Fruit fly (Drosophila melanogaster) whole organism, embryonic: Measurements from ENCODE around the gene Ankle2.
A peak's percentile ranks its signal among the peaks of the same experiment; 100 is the strongest.

Experiments
- Atf3 ChIP-seq: fragments of 200-800 bp; sonication (Bioruptor generic); optimal IDR thresholded peaks from 3 replicates; lab custom pipeline; 2016; ENCODE audit warnings: missing biosample characterization, missing genetic modification characterization
- B-H2 ChIP-seq: fragments of 200-800 bp; sonication (Bioruptor generic); optimal IDR thresholded peaks from 2 replicates; lab custom pipeline; 2018; ENCODE audit warnings: missing biosample characterization, mild to moderate bottlenecking, missing genetic modification characterization
- BEAF-32 ChIP-seq: fragments of 200-800 bp; sonication (Bioruptor generic); optimal IDR thresholded peaks from 3 replicates; lab custom pipeline; 2017; ENCODE audit warnings: missing biosample characterization, missing genetic modification characterization, mild to moderate bottlenecking, moderate library complexity, missing genetic modification reagents
- CG10267 ChIP-seq: fragments of 200-800 bp; sonication (Bioruptor generic); optimal IDR thresholded peaks from 2 replicates; lab custom pipeline; 2018; ENCODE audit warnings: missing biosample characterization, mild to moderate bottlenecking, missing genetic modification characterization, moderate library complexity
- CG10321 ChIP-seq: fragments of 200-800 bp; sonication (Bioruptor generic); IDR thresholded peaks from 2 replicates; pipeline ENCODE4 v1.3.6; 2022; ENCODE audit warnings: missing biosample characterization, missing genetic modification characterization
- CG10431 ChIP-seq: fragments of 200-800 bp; sonication (Bioruptor generic); optimal IDR thresholded peaks from 3 replicates; lab custom pipeline; 2018; ENCODE audit warnings: missing biosample characterization, mild to moderate bottlenecking, missing genetic modification characterization
- CG10565 ChIP-seq: fragments of 200-800 bp; sonication (Bioruptor generic); optimal IDR thresholded peaks from 3 replicates; lab custom pipeline; 2016; ENCODE audit warnings: missing biosample characterization, mild to moderate bottlenecking, missing genetic modification characterization
- CG11085 ChIP-seq: fragments of 200-800 bp; sonication (Bioruptor generic); IDR thresholded peaks from 2 replicates; pipeline ENCODE4 v1.3.6; 2022; ENCODE audit warnings: missing biosample characterization, missing genetic modification characterization
- CG11093 ChIP-seq: fragments of 200-800 bp; sonication (Bioruptor generic); IDR thresholded peaks from 3 replicates; pipeline ENCODE4 v1.3.6; 2022; ENCODE audit warnings: missing biosample characterization, missing genetic modification characterization
- CG11456 ChIP-seq: fragments of 200-800 bp; sonication (Bioruptor generic); IDR thresholded peaks from 3 replicates; pipeline ENCODE4 v1.3.6; 2022; ENCODE audit warnings: missing biosample characterization, missing genetic modification characterization
- CG11695 ChIP-seq: fragments of 200-800 bp; sonication (Bioruptor generic); IDR thresholded peaks from 3 replicates; pipeline ENCODE4 v1.3.6; 2022; ENCODE audit warnings: missing biosample characterization, missing genetic modification characterization
- CG12219 ChIP-seq: fragments of 200-800 bp; sonication (Bioruptor generic); optimal IDR thresholded peaks from 3 replicates; lab custom pipeline; 2018; ENCODE audit warnings: missing biosample characterization, mild to moderate bottlenecking, missing genetic modification characterization
- CG12659 ChIP-seq: fragments of 200-800 bp; sonication (Bioruptor generic); optimal IDR thresholded peaks from 3 replicates; lab custom pipeline; 2017; ENCODE audit warnings: mild to moderate bottlenecking, missing biosample characterization, missing genetic modification reagents, missing genetic modification characterization
- CG13296 ChIP-seq: fragments of 200-800 bp; sonication (Bioruptor generic); optimal IDR thresholded peaks from 3 replicates; lab custom pipeline; 2018; ENCODE audit warnings: missing biosample characterization, mild to moderate bottlenecking, missing genetic modification characterization
- CG13894 ChIP-seq: fragments of 200-800 bp; sonication (Bioruptor generic); optimal IDR thresholded peaks from 3 replicates; lab custom pipeline; 2018; ENCODE audit warnings: missing biosample characterization, mild to moderate bottlenecking, missing genetic modification characterization, moderate library complexity
- CG14014 ChIP-seq: fragments of 200-800 bp; sonication (Bioruptor generic); IDR thresholded peaks from 2 replicates; pipeline ENCODE4 v1.3.6; 2022; ENCODE audit warnings: missing biosample characterization, missing genetic modification characterization
- CG14050 ChIP-seq: fragments of 200-800 bp; sonication (Bioruptor generic); IDR thresholded peaks from 3 replicates; pipeline ENCODE4 v1.3.6; 2022; ENCODE audit warnings: missing biosample characterization, missing genetic modification characterization
- CG14860 ChIP-seq: fragments of 200-800 bp; sonication (Bioruptor generic); IDR thresholded peaks from 3 replicates; pipeline ENCODE4 v1.3.6; 2022; ENCODE audit warnings: missing biosample characterization, missing genetic modification characterization; ENCODE audit not compliant: partially characterized antibody
- CG2875 ChIP-seq: fragments of 200-800 bp; sonication (Bioruptor generic); optimal IDR thresholded peaks from 2 replicates; lab custom pipeline; 2017; ENCODE audit warnings: missing biosample characterization, mild to moderate bottlenecking, missing genetic modification characterization, missing genetic modification reagents
- CG30431 ChIP-seq: fragments of 200-800 bp; sonication (Bioruptor generic); optimal IDR thresholded peaks from 2 replicates; lab custom pipeline; 2017; ENCODE audit warnings: missing biosample characterization, missing genetic modification characterization
- CG32772 ChIP-seq: fragments of 200-800 bp; sonication (Bioruptor generic); IDR thresholded peaks from 2 replicates; pipeline ENCODE4 v1.3.6; 2022; ENCODE audit warnings: missing biosample characterization, missing genetic modification characterization
- CG4730 ChIP-seq: fragments of 200-800 bp; sonication (Bioruptor generic); IDR thresholded peaks from 2 replicates; pipeline ENCODE4 v1.3.6; 2022; ENCODE audit warnings: missing biosample characterization, missing genetic modification characterization
- CG6272 ChIP-seq: fragments of 200-800 bp; sonication (Bioruptor generic); IDR thresholded peaks from 2 replicates; pipeline ENCODE4 v1.3.6; 2022; ENCODE audit warnings: missing biosample characterization, missing genetic modification characterization
- CG8765 ChIP-seq: fragments of 200-800 bp; sonication (Bioruptor generic); IDR thresholded peaks from 2 replicates; pipeline ENCODE4 v1.3.6; 2022; ENCODE audit warnings: missing biosample characterization, missing genetic modification characterization
- CG9609 ChIP-seq: fragments of 200-800 bp; sonication (Bioruptor generic); optimal IDR thresholded peaks from 3 replicates; lab custom pipeline; 2016; ENCODE audit warnings: missing biosample characterization, missing genetic modification characterization
- CG9727 ChIP-seq: fragments of 200-800 bp; sonication (Bioruptor generic); optimal IDR thresholded peaks from 3 replicates; lab custom pipeline; 2017; ENCODE audit warnings: missing biosample characterization, mild to moderate bottlenecking, missing genetic modification characterization
- CrebB ChIP-seq: fragments of 200-800 bp; sonication (Bioruptor generic); optimal IDR thresholded peaks from 3 replicates; lab custom pipeline; 2018; ENCODE audit warnings: missing biosample characterization, mild to moderate bottlenecking, missing genetic modification characterization
- D19A ChIP-seq: fragments of 200-800 bp; optimal IDR thresholded peaks from 3 replicates; lab custom pipeline; 2019; ENCODE audit warnings: missing biosample characterization, mild to moderate bottlenecking, missing genetic modification characterization, moderate library complexity
- Dref ChIP-seq: fragments of 200-800 bp; sonication (Bioruptor generic); IDR thresholded peaks from 2 replicates; pipeline ENCODE4 v1.3.6; 2022; ENCODE audit warnings: missing biosample characterization, missing genetic modification characterization
- Drgx ChIP-seq: fragments of 200-800 bp; sonication (Bioruptor generic); IDR thresholded peaks from 2 replicates; pipeline ENCODE4 v1.3.6; 2022; ENCODE audit warnings: missing biosample characterization, missing genetic modification characterization
- GATAe ChIP-seq: fragments of 200-800 bp; sonication (Bioruptor generic); conservative IDR thresholded peaks from 2 replicates; pipeline ENCODE4 v1.3.6; 2022; ENCODE audit warnings: missing biosample characterization, missing genetic modification characterization
- Gsc ChIP-seq: fragments of 200-800 bp; sonication (Bioruptor generic); IDR thresholded peaks from 2 replicates; pipeline ENCODE4 v1.3.6; 2022; ENCODE audit warnings: missing biosample characterization, missing genetic modification characterization
- H2.0 ChIP-seq: fragments of 200-800 bp; sonication (Bioruptor generic); IDR thresholded peaks from 2 replicates; pipeline ENCODE4 v1.3.6; 2022; ENCODE audit warnings: missing biosample characterization, missing genetic modification characterization
- Hand ChIP-seq: fragments of 200-800 bp; sonication (Bioruptor generic); optimal IDR thresholded peaks from 2 replicates; lab custom pipeline; 2017; ENCODE audit warnings: mild to moderate bottlenecking, missing biosample characterization, missing genetic modification reagents, missing genetic modification characterization
- NFAT ChIP-seq: fragments of 200-800 bp; sonication (Bioruptor generic); IDR thresholded peaks from 2 replicates; pipeline ENCODE4 v1.3.6; 2022; ENCODE audit warnings: missing biosample characterization, missing genetic modification characterization
- Nf-YA ChIP-seq: fragments of 200-800 bp; sonication (Bioruptor generic); IDR thresholded peaks from 2 replicates; pipeline ENCODE4 v1.3.6; 2022; ENCODE audit warnings: missing biosample characterization, missing genetic modification characterization
- Vsx1 ChIP-seq: fragments of 200-800 bp; sonication (Bioruptor generic); optimal IDR thresholded peaks from 2 replicates; lab custom pipeline; 2017; ENCODE audit warnings: missing biosample characterization, mild to moderate bottlenecking, missing genetic modification characterization, missing genetic modification reagents
- ase ChIP-seq: fragments of 200-800 bp; sonication (Bioruptor generic); IDR thresholded peaks from 3 replicates; pipeline ENCODE4 v1.3.6; 2022; ENCODE audit warnings: missing biosample characterization, missing genetic modification characterization
- btn ChIP-seq: fragments of 200-800 bp; sonication (Bioruptor generic); optimal IDR thresholded peaks from 2 replicates; lab custom pipeline; 2016; ENCODE audit warnings: missing biosample characterization, missing genetic modification characterization
- ci ChIP-seq: fragments of 200-800 bp; sonication (Bioruptor generic); IDR thresholded peaks from 3 replicates; pipeline ENCODE4 v1.3.6; 2022; ENCODE audit warnings: missing biosample characterization, missing genetic modification characterization
- crp ChIP-seq, 2 experiments: fragments of 200-800 bp; sonication (Bioruptor generic); optimal IDR thresholded peaks; 2 replicates in 1 of 2; 3 replicates in 1 of 2; lab custom pipeline; 2017; ENCODE audit warnings: missing biosample characterization in 2 of 2, missing genetic modification characterization in 2 of 2, mild to moderate bottlenecking in 1 of 2, moderate library complexity in 1 of 2
- ems ChIP-seq: fragments of 200-800 bp; sonication (Bioruptor generic); optimal IDR thresholded peaks from 3 replicates; lab custom pipeline; 2016; ENCODE audit warnings: missing biosample characterization, missing genetic modification characterization
- kay ChIP-seq: fragments of 200-800 bp; sonication (Bioruptor generic); optimal IDR thresholded peaks from 2 replicates; lab custom pipeline; 2016; ENCODE audit warnings: missing biosample characterization, missing genetic modification characterization
- nmo ChIP-seq: fragments of 200-800 bp; sonication (Bioruptor generic); optimal IDR thresholded peaks from 2 replicates; lab custom pipeline; 2018; ENCODE audit warnings: missing biosample characterization, mild to moderate bottlenecking, missing genetic modification characterization, moderate library complexity
- scrt ChIP-seq: fragments of 200-800 bp; sonication (Bioruptor generic); optimal IDR thresholded peaks from 2 replicates; lab custom pipeline; 2018; ENCODE audit warnings: missing biosample characterization, mild to moderate bottlenecking, missing genetic modification characterization, moderate library complexity
- sob ChIP-seq: fragments of 200-800 bp; sonication (Bioruptor generic); IDR thresholded peaks from 2 replicates; pipeline ENCODE4 v1.3.6; 2022; ENCODE audit warnings: missing biosample characterization, missing genetic modification characterization
- tll ChIP-seq, 2 experiments: fragments of 200-800 bp in 1 of 2; fragments of >200 bp in 1 of 2; sonication (Bioruptor generic) in 1 of 2; optimal IDR thresholded peaks; 2 replicates each; lab custom pipeline; 2017 to 2019; ENCODE audit warnings: missing biosample characterization in 2 of 2, missing genetic modification characterization in 2 of 2, mild to moderate bottlenecking in 1 of 2, moderate library complexity in 1 of 2
- ttk ChIP-seq: fragments of 200-800 bp; sonication (Bioruptor generic); IDR thresholded peaks from 2 replicates; pipeline ENCODE4 v2.1.2; 2022; ENCODE audit warnings: missing biosample characterization, missing genetic modification characterization
- vvl ChIP-seq: fragments of 200-800 bp; sonication (Bioruptor generic); IDR thresholded peaks from 2 replicates; pipeline ENCODE4 v1.3.6; 2022; ENCODE audit warnings: missing biosample characterization, missing genetic modification characterization
- zfh2 ChIP-seq: fragments of 200-800 bp; sonication (Bioruptor generic); optimal IDR thresholded peaks from 2 replicates; lab custom pipeline; 2016; ENCODE audit warnings: missing biosample characterization, missing genetic modification characterization

Gene Ankle2

DNA sequence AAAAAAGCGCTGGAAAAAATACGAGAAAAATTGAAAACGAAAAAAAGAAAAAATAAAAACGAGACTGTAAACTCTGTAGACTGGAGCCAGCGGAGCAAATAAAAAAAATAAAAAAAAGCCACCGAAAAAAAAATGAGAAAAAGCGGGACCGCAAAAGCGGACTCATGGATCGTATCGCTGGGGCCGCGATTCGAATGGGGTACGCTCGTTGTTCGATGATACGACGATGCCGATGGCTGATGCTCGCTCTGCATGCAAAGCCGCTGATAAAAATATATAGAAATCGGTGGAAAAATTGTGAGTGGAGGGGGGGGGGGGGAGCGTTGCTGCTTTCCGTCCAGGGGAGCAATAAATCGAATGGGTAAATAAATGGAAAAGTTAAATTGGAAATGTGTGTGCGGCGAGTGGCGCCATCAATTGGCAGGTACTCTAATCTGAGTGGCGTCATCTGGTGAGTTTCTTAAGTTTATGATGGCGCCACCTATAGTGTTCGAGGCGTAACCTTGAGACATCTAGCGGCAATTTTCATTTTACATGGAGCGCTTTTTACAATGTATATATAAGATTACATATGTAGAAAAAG lies 47.4 kb downstream of the Ankle2 start (continued):
- TF ChIP-seq CG11085 (GFP tag; lab: Robert Waterston, UW): peak; percentile 78
- peak; percentile 41; the same call in 1 of the 2 replicates for TF ChIP-seq Dref
- TF ChIP-seq kay (GFP tag; lab: Kevin White, UChicago): no peak
- TF ChIP-seq CG2875 (GFP tag; lab: Kevin White, UChicago): peak; percentile 47
- TF ChIP-seq tll (GFP tag; optimal IDR thresholded peaks at IDR 0.05; lab: Kevin White, UChicago): no peak
- TF ChIP-seq CG9727 (GFP tag; lab: Kevin White, UChicago): peak; percentile 40
- TF ChIP-seq CG14860 (GFP tag; lab: Robert Waterston, UW): no peak
- TF ChIP-seq CG4730 (GFP tag; lab: Robert Waterston, UW): peak; percentile 76
- no peak for TF ChIP-seq CG13296 (GFP tag; lab: Kevin White, UChicago)
- peak; percentile 71; the same call in 2 of the 3 replicates for TF ChIP-seq CG11093
- peak; percentile 77 for TF ChIP-seq CG30431 (GFP tag; lab: Kevin White, UChicago)
- TF ChIP-seq CG32772 (GFP tag; lab: Robert Waterston, UW): peak; percentile 77
- peak; percentile 80 for TF ChIP-seq ttk (GFP tag; lab: Robert Waterston, UW)
- TF ChIP-seq CG6272 (GFP tag; lab: Robert Waterston, UW): peak; percentile 52; the same call in 1 of the 2 replicates
- TF ChIP-seq scrt (GFP tag; lab: Kevin White, UChicago): no peak
- no peak for TF ChIP-seq crp (GFP tag; optimal IDR thresholded peaks at IDR 0.05; lab: Kevin White, UChicago)
- peak; percentile 78 for TF ChIP-seq CG14014
- TF ChIP-seq CG11695 (GFP tag; lab: Robert Waterston, UW): no peak
- TF ChIP-seq sob (GFP tag; lab: Robert Waterston, UW): peak; percentile 66
- peak; percentile 51 for TF ChIP-seq nmo
- no peak for TF ChIP-seq CrebB
- peak; percentile 88 for TF ChIP-seq ase (GFP tag; lab: Robert Waterston, UW)
- TF ChIP-seq vvl (GFP tag; lab: Robert Waterston, UW): peak; percentile 88
- peak; percentile 92 for TF ChIP-seq ci (GFP tag; lab: Robert Waterston, UW)
- peak; percentile 2 for TF ChIP-seq D19A (tag; lab: Kevin White, UChicago)
- peak; percentile 43 for TF ChIP-seq CG12659
- no peak for TF ChIP-seq btn (GFP tag; lab: Kevin White, UChicago)
- no peak for TF ChIP-seq CG10565 (GFP tag; lab: Kevin White, UChicago)
- peak; percentile 38; the same call in 1 of the 2 replicates for TF ChIP-seq Gsc (GFP tag; lab: Robert Waterston, UW)
- TF ChIP-seq Nf-YA (GFP tag; lab: Robert Waterston, UW): peak; percentile 63; the same call in 1 of the 2 replicates
- TF ChIP-seq CG9609: peak; percentile 71
- peak; percentile 51 for TF ChIP-seq CG12219 (GFP tag; lab: Kevin White, UChicago)
- TF ChIP-seq CG11456 (GFP tag; lab: Robert Waterston, UW): peak; percentile 99
- no peak for TF ChIP-seq ems (GFP tag; lab: Kevin White, UChicago)
- TF ChIP-seq Hand (GFP tag; lab: Kevin White, UChicago): no peak
- TF ChIP-seq CG10431: peak; percentile 5
- peak; percentile 76 for TF ChIP-seq H2.0 (GFP tag; lab: Robert Waterston, UW)
- TF ChIP-seq BEAF-32 (GFP tag; lab: Kevin White, UChicago): peak; percentile 2
- peak; percentile 97 for TF ChIP-seq Drgx (GFP tag; lab: Robert Waterston, UW)
- peak; percentile 23 for TF ChIP-seq CG10267 (tag; lab: Kevin White, UChicago)
- TF ChIP-seq CG8765 (GFP tag; lab: Robert Waterston, UW): peak; percentile 63; the same call in 1 of the 2 replicates
- peak; percentile 90 for TF ChIP-seq CG13894 (tag; lab: Kevin White, UChicago)
- no peak for TF ChIP-seq zfh2 (GFP tag; lab: Kevin White, UChicago)
- TF ChIP-seq Atf3 (GFP tag; lab: Kevin White, UChicago): peak; percentile 38
- TF ChIP-seq GATAe (GFP tag; lab: Robert Waterston, UW): 0 out of 2 replicates have a peak, but pooled peaks have one; percentile 22
- peak; percentile 37; the same call in 1 of the 3 replicates for TF ChIP-seq CG14050
- TF ChIP-seq Vsx1 (GFP tag; lab: Kevin White, UChicago): no peak
- peak; percentile 29; the same call in 1 of the 2 replicates for TF ChIP-seq CG10321 (GFP tag; lab: Robert Waterston, UW)
- peak; percentile 30 for TF ChIP-seq B-H2 (GFP tag; lab: Kevin White, UChicago)
- TF ChIP-seq NFAT (GFP tag; lab: Robert Waterston, UW): peak; percentile 96
